Fruit fly (Drosophila melanogaster) whole organism, prepupa: ENCODE measurements around the gene osp.
A peak's percentile ranks its signal among the peaks of the same experiment; 100 is the strongest.

Experiments used
- Blimp-1 ChIP-seq: fragments of 200-800 bp; sonication (Bioruptor generic); optimal IDR thresholded peaks from 3 replicates; lab custom pipeline; 2017; ENCODE audit warnings: missing biosample characterization, missing genetic modification characterization, mild to moderate bottlenecking, moderate library complexity, missing genetic modification reagents
- CG11902 ChIP-seq: fragments of 200-800 bp; sonication (Bioruptor generic); optimal IDR thresholded peaks from 3 replicates; lab custom pipeline; 2016; ENCODE audit warnings: missing biosample characterization, missing genetic modification characterization
- CG6276 ChIP-seq: fragments of 200-800 bp; sonication (Bioruptor generic); optimal IDR thresholded peaks from 2 replicates; lab custom pipeline; 2017; ENCODE audit warnings: missing biosample characterization, mild to moderate bottlenecking, missing genetic modification characterization
- CG8119 ChIP-seq: fragments of 200-800 bp; sonication (Bioruptor generic); IDR thresholded peaks from 3 replicates; pipeline ENCODE4 v1.3.6; 2022; ENCODE audit warnings: missing biosample characterization, missing genetic modification characterization
- Ets96B ChIP-seq: fragments of 200-800 bp; optimal IDR thresholded peaks from 2 replicates; lab custom pipeline; 2019; ENCODE audit warnings: missing biosample characterization, mild to moderate bottlenecking, missing genetic modification characterization, moderate library complexity
- Gug ChIP-seq: fragments of 200-800 bp; sonication (Bioruptor generic); IDR thresholded peaks from 2 replicates; pipeline ENCODE4 v1.3.6; 2022; ENCODE audit warnings: missing biosample characterization, missing genetic modification characterization
- OdsH ChIP-seq: fragments of 200-800 bp; sonication (Bioruptor generic); optimal IDR thresholded peaks from 3 replicates; lab custom pipeline; 2016; ENCODE audit warnings: missing biosample characterization, missing genetic modification characterization
- Sox102F ChIP-seq: fragments of 200-800 bp; sonication (Bioruptor generic); optimal IDR thresholded peaks from 2 replicates; lab custom pipeline; 2016; ENCODE audit warnings: missing biosample characterization, mild to moderate bottlenecking, missing genetic modification characterization
- dac ChIP-seq: fragments of 200-800 bp; sonication (Bioruptor generic); optimal IDR thresholded peaks from 2 replicates; lab custom pipeline; 2017; ENCODE audit warnings: missing biosample characterization, mild to moderate bottlenecking, missing genetic modification characterization
- salr ChIP-seq, 2 experiments: fragments of 200-800 bp; sonication (Bioruptor generic); optimal IDR thresholded peaks; 3 replicates each; lab custom pipeline; 2016 to 2018; ENCODE audit warnings: missing biosample characterization in 2 of 2, missing genetic modification characterization in 2 of 2, mild to moderate bottlenecking in 1 of 2
- svp ChIP-seq: fragments of 200-800 bp; sonication (Bioruptor generic); peaks from one replicate; lab custom pipeline; 2016; ENCODE audit warnings: missing biosample characterization, missing genetic modification characterization

- no peak for TF ChIP-seq CG11902 (GFP tag; lab: Kevin White, UChicago)
- no peak for TF ChIP-seq CG6276
- peak; percentile 73 for TF ChIP-seq svp (GFP tag; lab: Kevin White, UChicago)
- no peak for TF ChIP-seq Gug (GFP tag; lab: Robert Waterston, UW)
- no peak for TF ChIP-seq dac (GFP tag; lab: Kevin White, UChicago)
- TF ChIP-seq Ets96B (tag; lab: Kevin White, UChicago), result no peak
- TF ChIP-seq OdsH (GFP tag; lab: Kevin White, UChicago), result no peak
- TF ChIP-seq Sox102F (GFP tag; lab: Kevin White, UChicago), result peak; percentile 46
- TF ChIP-seq CG8119 (GFP tag; lab: Robert Waterston, UW), result no peak
- TF ChIP-seq Blimp-1 (GFP tag; lab: Kevin White, UChicago), result no peak
- TF ChIP-seq salr (GFP tag; optimal IDR thresholded peaks at IDR 0.05; lab: Kevin White, UChicago), result no peak
These were observed 1.7 kb upstream of the osp start for dm6 chr2L:14690791-14691190.
